Worm (Caenorhabditis elegans) whole organism, L4 larva: ENCODE results near the gene dao-6.

Experiments used
- D1046.2 ChIP-seq: fragments of 200-800 bp; sonication (Bioruptor generic); IDR thresholded peaks from 2 replicates; pipeline ENCODE4 v1.3.6; 2022; ENCODE audit warnings: missing genetic modification characterization, missing compliant biosample characterization
- F26F4.8 ChIP-seq: fragments of 200-800 bp; sonication (Bioruptor generic); conservative IDR thresholded peaks from 2 replicates; pipeline ENCODE4 v1.3.6; 2022; ENCODE audit warnings: missing genetic modification characterization, missing compliant biosample characterization
- F49E8.2 ChIP-seq: sonication (generic microtip); optimal IDR thresholded peaks from 2 replicates; lab custom pipeline; 2016; ENCODE audit warnings: missing compliant biosample characterization, mild to moderate bottlenecking, missing genetic modification characterization, borderline replicate concordance
- R02D3.7 ChIP-seq: fragments of 150-350 bp; sonication (generic microtip); optimal IDR thresholded peaks from 3 replicates; lab custom pipeline; 2014; ENCODE audit warnings: missing biosample characterization, missing genetic modification characterization
- T26A8.4 ChIP-seq: fragments of 200-800 bp; sonication (Bioruptor generic); IDR thresholded peaks from 2 replicates; pipeline ENCODE4 v1.3.6; 2022; ENCODE audit warnings: missing genetic modification characterization, missing compliant biosample characterization
- Y48G9A.11 ChIP-seq: fragments of 200-800 bp; sonication (Bioruptor generic); IDR thresholded peaks from 2 replicates; pipeline ENCODE4 v1.3.6; 2022; ENCODE audit warnings: missing genetic modification reagents, missing genetic modification characterization, missing compliant biosample characterization
- Y75B8A.6 ChIP-seq: fragments of 200-800 bp; sonication (Bioruptor generic); IDR thresholded peaks from 2 replicates; pipeline ENCODE4 v1.3.6; 2022; ENCODE audit warnings: missing genetic modification reagents, missing genetic modification characterization, missing compliant biosample characterization
- ceh-44 ChIP-seq: fragments of 200-800 bp; sonication (Bioruptor generic); IDR thresholded peaks from 2 replicates; pipeline ENCODE4 v1.3.6; 2022; ENCODE audit warnings: missing genetic modification reagents, missing genetic modification characterization, missing compliant biosample characterization
- daf-16 ChIP-seq, 3 experiments: sonication (generic microtip); optimal IDR thresholded peaks; 2 replicates each; lab custom pipeline; 2016 to 2017; ENCODE audit warnings: missing genetic modification characterization in 3 of 3, missing genetic modification reagents in 3 of 3, mild to moderate bottlenecking in 2 of 3, missing compliant biosample characterization in 2 of 3, missing biosample characterization in 1 of 3, moderate library complexity in 1 of 3
- daf-19 ChIP-seq: fragments of 200-800 bp; sonication (Bioruptor generic); conservative IDR thresholded peaks from 2 replicates; pipeline ENCODE4 v1.3.6; 2022; ENCODE audit warnings: missing genetic modification characterization, missing compliant biosample characterization
- daf-8 ChIP-seq: fragments of 200-800 bp; sonication (Bioruptor generic); IDR thresholded peaks from 2 replicates; pipeline ENCODE4 v1.3.6; 2022; ENCODE audit warnings: missing genetic modification characterization, missing compliant biosample characterization
- dmd-8 ChIP-seq: fragments of 200-800 bp; sonication (Bioruptor generic); IDR thresholded peaks from 2 replicates; pipeline ENCODE4 v1.3.6; 2022; ENCODE audit warnings: missing genetic modification characterization, missing compliant biosample characterization
- dmd-9 ChIP-seq: fragments of 200-800 bp; sonication (Bioruptor generic); IDR thresholded peaks from 2 replicates; pipeline ENCODE4 v1.3.6; 2022; ENCODE audit warnings: missing genetic modification reagents, missing genetic modification characterization, missing compliant biosample characterization
- dpl-1 ChIP-seq: fragments of 150-350 bp; optimal IDR thresholded peaks from 2 replicates; lab custom pipeline; 2014; ENCODE audit warnings: missing biosample characterization, missing genetic modification reagents, missing genetic modification characterization
- duxl-1 ChIP-seq: sonication (generic microtip); optimal IDR thresholded peaks from 2 replicates; lab custom pipeline; 2016; ENCODE audit warnings: mild to moderate bottlenecking, missing genetic modification characterization, moderate library complexity, missing compliant biosample characterization; ENCODE audit not compliant: poor library complexity
- dve-1 ChIP-seq: sonication (generic microtip); optimal IDR thresholded peaks from 2 replicates; lab custom pipeline; 2017; ENCODE audit warnings: antibody characterized with exemption, mild to moderate bottlenecking, missing genetic modification characterization, missing compliant biosample characterization; ENCODE audit not compliant: insufficient read depth
- fkh-10 ChIP-seq: fragments of 150-350 bp; optimal IDR thresholded peaks from 2 replicates; lab custom pipeline; 2014; ENCODE audit warnings: missing biosample characterization, missing genetic modification reagents, missing genetic modification characterization
- fos-1 ChIP-seq: fragments of 150-350 bp; optimal IDR thresholded peaks from 2 replicates; lab custom pipeline; 2014; ENCODE audit warnings: missing biosample characterization, missing genetic modification characterization
- hif-1 ChIP-seq, 2 experiments: sonication (generic microtip); optimal IDR thresholded peaks; 2 replicates each; lab custom pipeline; 2016 to 2017; ENCODE audit warnings: missing compliant biosample characterization in 2 of 2, missing genetic modification characterization in 2 of 2, missing genetic modification reagents in 2 of 2, missing genotype in 2 of 2, mild to moderate bottlenecking in 1 of 2
- hlh-11 ChIP-seq: fragments of 200-800 bp; sonication (Bioruptor generic); optimal IDR thresholded peaks from 2 replicates; lab custom pipeline; 2018; ENCODE audit warnings: mild to moderate bottlenecking, missing genetic modification characterization, missing compliant biosample characterization
- hmg-1.1 ChIP-seq: fragments of 200-800 bp; sonication (Bioruptor generic); IDR thresholded peaks from 2 replicates; pipeline ENCODE4 v1.3.6; 2022; ENCODE audit warnings: missing genetic modification reagents, missing genetic modification characterization, missing compliant biosample characterization
- lim-7 ChIP-seq: fragments of 200-800 bp; sonication (Bioruptor generic); IDR thresholded peaks from 2 replicates; pipeline ENCODE4 v1.3.6; 2022; ENCODE audit warnings: missing genetic modification characterization, missing compliant biosample characterization
- lin-1 ChIP-seq: fragments of 200-800 bp; sonication (Bioruptor generic); IDR thresholded peaks from 2 replicates; pipeline ENCODE4 v1.3.6; 2022; ENCODE audit warnings: missing genetic modification reagents, missing genetic modification characterization, missing compliant biosample characterization
- lin-15B ChIP-seq: fragments of 150-350 bp; sonication (generic microtip); optimal IDR thresholded peaks from 3 replicates; lab custom pipeline; 2014; ENCODE audit warnings: missing biosample characterization, missing genetic modification characterization
- lin-38 ChIP-seq: fragments of 200-800 bp; sonication (Bioruptor generic); IDR thresholded peaks from 2 replicates; pipeline ENCODE4 v1.3.6; 2022; ENCODE audit warnings: missing genetic modification reagents, missing genetic modification characterization, missing compliant biosample characterization
- lir-3 ChIP-seq: sonication (generic microtip); optimal IDR thresholded peaks from 2 replicates; lab custom pipeline; 2016; ENCODE audit warnings: mild to moderate bottlenecking, missing genetic modification characterization, missing compliant biosample characterization
- lsy-2 ChIP-seq, 2 experiments: fragments of 150-350 bp in 1 of 2; sonication (generic microtip) in 1 of 2; optimal IDR thresholded peaks; 2 replicates each; lab custom pipeline; 2014 to 2017; ENCODE audit warnings: missing biosample characterization in 2 of 2, missing genetic modification characterization in 2 of 2
- madf-5 ChIP-seq, 2 experiments: fragments of 200-800 bp; sonication (Bioruptor generic); IDR thresholded peaks; 2 replicates each; pipeline ENCODE4 v1.3.6; 2022; ENCODE audit warnings: missing compliant biosample characterization in 2 of 2, missing genetic modification characterization in 2 of 2
- mdt-29 ChIP-seq: fragments of 200-800 bp; sonication (Bioruptor generic); IDR thresholded peaks from 2 replicates; pipeline ENCODE4 v1.3.6; 2022; ENCODE audit warnings: missing genetic modification reagents, missing genetic modification characterization, missing compliant biosample characterization
- mep-1 ChIP-seq: fragments of 150-350 bp; sonication (generic microtip); optimal IDR thresholded peaks from 3 replicates; lab custom pipeline; 2014; ENCODE audit warnings: missing biosample characterization, missing genetic modification characterization
- mes-2 ChIP-seq: sonication (generic microtip); optimal IDR thresholded peaks from 2 replicates; lab custom pipeline; 2016; ENCODE audit warnings: missing genotype, mild to moderate bottlenecking, missing genetic modification characterization, missing compliant biosample characterization; ENCODE audit not compliant: poor library complexity, severe bottlenecking
- nhr-102 ChIP-seq: sonication (generic microtip); optimal IDR thresholded peaks from 2 replicates; lab custom pipeline; 2016; ENCODE audit warnings: mild to moderate bottlenecking, missing genetic modification characterization, moderate library complexity, missing compliant biosample characterization
- nhr-11 ChIP-seq: fragments of 150-350 bp; optimal IDR thresholded peaks from 2 replicates; lab custom pipeline; 2014; ENCODE audit warnings: missing biosample characterization, missing genetic modification characterization
- nhr-28 ChIP-seq: fragments of 150-350 bp; optimal IDR thresholded peaks from 2 replicates; lab custom pipeline; 2014; ENCODE audit warnings: missing biosample characterization, missing genetic modification characterization
- nhr-76 ChIP-seq: fragments of 150-350 bp; optimal IDR thresholded peaks from 2 replicates; lab custom pipeline; 2014; ENCODE audit warnings: missing biosample characterization, missing genetic modification characterization
- php-3 ChIP-seq: fragments of 200-800 bp; sonication (Bioruptor generic); IDR thresholded peaks from 2 replicates; pipeline ENCODE4 v1.3.6; 2022; ENCODE audit warnings: missing genetic modification reagents, missing genetic modification characterization, missing compliant biosample characterization
- pqm-1 ChIP-seq: sonication (generic microtip); optimal IDR thresholded peaks from 2 replicates; lab custom pipeline; 2017; ENCODE audit warnings: missing biosample characterization, missing genetic modification characterization
- saeg-2 ChIP-seq: fragments of 200-800 bp; sonication (Bioruptor generic); IDR thresholded peaks from 2 replicates; pipeline ENCODE4 v1.3.6; 2022; ENCODE audit warnings: missing genetic modification reagents, missing genetic modification characterization, missing compliant biosample characterization
- set-16 ChIP-seq: fragments of 200-800 bp; sonication (Bioruptor generic); IDR thresholded peaks from 2 replicates; pipeline ENCODE4 v1.3.6; 2022; ENCODE audit warnings: missing genetic modification reagents, missing genetic modification characterization, missing compliant biosample characterization
- skn-1 ChIP-seq: fragments of 150-350 bp; optimal IDR thresholded peaks from 2 replicates; lab custom pipeline; 2014; ENCODE audit warnings: missing biosample characterization, missing genetic modification characterization
- snpc-4 ChIP-seq: fragments of 150-350 bp; optimal IDR thresholded peaks from 2 replicates; lab custom pipeline; 2014; ENCODE audit warnings: missing biosample characterization, missing genetic modification characterization
- spr-1 ChIP-seq: sonication (generic microtip); optimal IDR thresholded peaks from 2 replicates; lab custom pipeline; 2016; ENCODE audit warnings: mild to moderate bottlenecking, missing genetic modification characterization, missing compliant biosample characterization
- tag-97 ChIP-seq: fragments of 200-800 bp; sonication (Bioruptor generic); IDR thresholded peaks from 2 replicates; pipeline ENCODE4 v1.3.6; 2022; ENCODE audit warnings: missing genetic modification characterization, missing compliant biosample characterization
- tra-1 ChIP-seq: fragments of 200-800 bp; sonication (Bioruptor generic); IDR thresholded peaks from 2 replicates; pipeline ENCODE4 v1.3.6; 2022; ENCODE audit warnings: missing genetic modification reagents, missing genetic modification characterization, missing compliant biosample characterization
- unc-39 ChIP-seq: sonication (generic microtip); optimal IDR thresholded peaks from 2 replicates; lab custom pipeline; 2017; ENCODE audit warnings: missing biosample characterization, missing genetic modification characterization
- unc-62 ChIP-seq, 3 experiments: fragments of 150-350 bp in 1 of 3; sonication (generic microtip); optimal IDR thresholded peaks in 2 of 3; peaks in 1 of 3; 1 replicate in 1 of 3; 2 replicates in 2 of 3; lab custom pipeline; 2014 to 2017; ENCODE audit warnings: missing biosample characterization in 3 of 3, missing genetic modification characterization in 3 of 3, missing genetic modification reagents in 3 of 3, missing genotype in 1 of 3
- ztf-7 ChIP-seq: fragments of 150-350 bp; optimal IDR thresholded peaks from 2 replicates; lab custom pipeline; 2014; ENCODE audit warnings: missing biosample characterization, missing genetic modification characterization

The dao-6 gene

ce11 chrIII:9752852-9753251, 16.9 kb upstream of the dao-6 start, which contains the start of gene ech-6 (continued):
- TF ChIP-seq mdt-29 (GFP tag; lab: Robert Waterston, UW), result no peak
- TF ChIP-seq php-3, result peak; percentile 21; the same call in 1 of the 2 replicates
- peak; percentile 83 for TF ChIP-seq dve-1 (tag; lab: Kevin White, UChicago)
- TF ChIP-seq dpl-1 (GFP tag; lab: Kevin White, UChicago), result peak; percentile 32
- TF ChIP-seq hif-1 (tag; optimal IDR thresholded peaks at IDR 0.05; lab: Kevin White, UChicago), result peak in 1 of 2 experiments; percentile 42
- TF ChIP-seq tra-1 (GFP tag; lab: Robert Waterston, UW), result no peak
- TF ChIP-seq hmg-1.1 (GFP tag; lab: Robert Waterston, UW), result peak; percentile 11; the same call in 1 of the 2 replicates
- TF ChIP-seq ztf-7 (tag; lab: Kevin White, UChicago), result no peak
- TF ChIP-seq Y75B8A.6 (GFP tag; lab: Robert Waterston, UW), result no peak
- peak; percentile 8 for TF ChIP-seq mep-1 (tag; lab: Kevin White, UChicago)
- TF ChIP-seq nhr-76 (tag; lab: Kevin White, UChicago), result no peak
- no peak for TF ChIP-seq unc-62 (GFP tag; optimal IDR thresholded peaks at IDR 0.05 in 1 of 2; lab: Kevin White, UChicago)
- TF ChIP-seq unc-62 (tag; optimal IDR thresholded peaks at IDR 0.05; lab: Kevin White, UChicago), result no peak
- peak; percentile 11 for TF ChIP-seq nhr-28 (tag; lab: Kevin White, UChicago)
- no peak for TF ChIP-seq skn-1
- TF ChIP-seq, all 104 proteins: peak for 18

- TF ChIP-seq lir-3 (tag; lab: Kevin White, UChicago), result no peak
- TF ChIP-seq F26F4.8, result no peak
- TF ChIP-seq dve-1 (tag; lab: Kevin White, UChicago), result peak; percentile 50
- TF ChIP-seq mes-2 (tag; lab: Kevin White, UChicago), result peak; percentile 41
- TF ChIP-seq ztf-7 (tag; lab: Kevin White, UChicago), result no peak
- TF ChIP-seq hlh-11, result peak; percentile 8
- no peak for TF ChIP-seq F49E8.2 (tag; lab: Kevin White, UChicago)
- TF ChIP-seq lin-38, result peak; percentile 44
- TF ChIP-seq Y48G9A.11, result no peak
- 0 out of 2 replicates have a peak, but pooled peaks have one; percentile 33 for TF ChIP-seq dmd-8 (GFP tag; lab: Robert Waterston, UW)
- TF ChIP-seq unc-62 (GFP tag; optimal IDR thresholded peaks at IDR 0.05 in 1 of 2; lab: Kevin White, UChicago), result peak in 1 of 2 experiments; percentile 26
- TF ChIP-seq unc-62 (tag; optimal IDR thresholded peaks at IDR 0.05; lab: Kevin White, UChicago), result no peak
- peak; percentile 12 for TF ChIP-seq duxl-1 (tag; lab: Kevin White, UChicago)
- TF ChIP-seq unc-39 (tag; lab: Kevin White, UChicago), result no peak
- no peak for TF ChIP-seq tag-97 (GFP tag; lab: Robert Waterston, UW)
- no peak for TF ChIP-seq madf-5 (GFP tag; IDR thresholded peaks at IDR 0.05; lab: Robert Waterston, UW)
- peak; percentile 3 for TF ChIP-seq spr-1 (tag; lab: Kevin White, UChicago)
- no peak for TF ChIP-seq nhr-76 (tag; lab: Kevin White, UChicago)
- no peak for TF ChIP-seq pqm-1 (tag; lab: Kevin White, UChicago)
- no peak for TF ChIP-seq set-16 (GFP tag; lab: Robert Waterston, UW)
- TF ChIP-seq daf-16 (GFP tag; optimal IDR thresholded peaks at IDR 0.05; lab: Kevin White, UChicago), result no peak
- TF ChIP-seq daf-16 (tag; optimal IDR thresholded peaks at IDR 0.05; lab: Kevin White, UChicago), result peak; percentile 76
- no peak for TF ChIP-seq lin-15B (tag; lab: Kevin White, UChicago)
- no peak for TF ChIP-seq lim-7
- TF ChIP-seq fkh-10 (GFP tag; lab: Kevin White, UChicago), result no peak
- TF ChIP-seq snpc-4 (tag; lab: Kevin White, UChicago), result no peak
- no peak for TF ChIP-seq daf-19 (GFP tag; lab: Robert Waterston, UW)
- no peak for TF ChIP-seq daf-8 (GFP tag; lab: Robert Waterston, UW)
- no peak for TF ChIP-seq ceh-44 (GFP tag; lab: Robert Waterston, UW)
- TF ChIP-seq nhr-11 (tag; lab: Kevin White, UChicago), result no peak
- TF ChIP-seq nhr-102 (tag; lab: Kevin White, UChicago), result peak; percentile 73
- no peak for TF ChIP-seq hif-1 (tag; optimal IDR thresholded peaks at IDR 0.05; lab: Kevin White, UChicago)
- no peak for TF ChIP-seq D1046.2 (GFP tag; lab: Robert Waterston, UW)
- TF ChIP-seq mep-1 (tag; lab: Kevin White, UChicago), result no peak
- peak; percentile 70 for TF ChIP-seq T26A8.4 (GFP tag; lab: Robert Waterston, UW)
- TF ChIP-seq nhr-28 (tag; lab: Kevin White, UChicago), result peak; percentile 26
- TF ChIP-seq lsy-2 (tag; optimal IDR thresholded peaks at IDR 0.05; lab: Kevin White, UChicago), result peak in 1 of 2 experiments; percentile 18
- TF ChIP-seq saeg-2 (GFP tag; lab: Robert Waterston, UW), result no peak
- no peak for TF ChIP-seq lin-1 (GFP tag; lab: Robert Waterston, UW)
- 0 out of 2 replicates have a peak, but pooled peaks have one; percentile 6 for TF ChIP-seq dmd-9 (GFP tag; lab: Robert Waterston, UW)
- TF ChIP-seq R02D3.7 (tag; lab: Kevin White, UChicago), result no peak
- TF ChIP-seq fos-1 (tag; lab: Kevin White, UChicago), result no peak
- TF ChIP-seq, all 104 proteins: peak for 14
Measured at ce11 chrIII:9751074-9751473, 15.1 kb upstream of the dao-6 start, which contains the start of gene T05G5.5. TSS of gene T05G5.5 (minus strand) at chrIII:9751432.
